Fruit fly (Drosophila melanogaster) whole organism, embryonic: Measurements from ENCODE around the gene CG7101.

Source experiments
- Abd-B ChIP-seq: fragments of 200-800 bp; sonication (Bioruptor generic); optimal IDR thresholded peaks from 2 replicates; lab custom pipeline; 2018; ENCODE audit warnings: missing biosample characterization, mild to moderate bottlenecking, missing genetic modification characterization, moderate library complexity
- Asciz ChIP-seq: fragments of 200-800 bp; sonication (Bioruptor generic); optimal IDR thresholded peaks from 2 replicates; lab custom pipeline; 2017; ENCODE audit warnings: missing biosample characterization, mild to moderate bottlenecking, missing genetic modification characterization, missing genetic modification reagents
- CG15011 ChIP-seq: fragments of 200-800 bp; sonication (Bioruptor generic); optimal IDR thresholded peaks from 3 replicates; lab custom pipeline; 2018; ENCODE audit warnings: missing biosample characterization, mild to moderate bottlenecking, missing genetic modification characterization
- CG15073 ChIP-seq: fragments of 200-800 bp; sonication (Bioruptor generic); optimal IDR thresholded peaks from 2 replicates; lab custom pipeline; 2016; ENCODE audit warnings: missing biosample characterization, missing genetic modification characterization
- CG2712 ChIP-seq: fragments of 200-800 bp; optimal IDR thresholded peaks from 3 replicates; lab custom pipeline; 2019; ENCODE audit warnings: missing biosample characterization, mild to moderate bottlenecking, missing genetic modification characterization, moderate library complexity
- CG2875 ChIP-seq: fragments of 200-800 bp; sonication (Bioruptor generic); optimal IDR thresholded peaks from 2 replicates; lab custom pipeline; 2017; ENCODE audit warnings: missing biosample characterization, mild to moderate bottlenecking, missing genetic modification characterization, missing genetic modification reagents
- CG3065 ChIP-seq: fragments of 200-800 bp; sonication (Bioruptor generic); optimal IDR thresholded peaks from 2 replicates; lab custom pipeline; 2016; ENCODE audit warnings: missing biosample characterization, missing genetic modification characterization
- CG31441 ChIP-seq: fragments of 200-800 bp; sonication (Bioruptor generic); IDR thresholded peaks from 2 replicates; pipeline ENCODE4 v1.3.6; 2022; ENCODE audit warnings: missing biosample characterization, missing genetic modification characterization
- CG32532 ChIP-seq: fragments of 200-800 bp; sonication (Bioruptor generic); IDR thresholded peaks from 2 replicates; pipeline ENCODE4 v1.3.6; 2022; ENCODE audit warnings: missing biosample characterization, missing genetic modification characterization
- CG3281 ChIP-seq: fragments of 200-800 bp; sonication (Bioruptor generic); optimal IDR thresholded peaks from 3 replicates; lab custom pipeline; 2017; ENCODE audit warnings: missing biosample characterization, mild to moderate bottlenecking, missing genetic modification characterization
- CG3726 ChIP-seq: fragments of 200-800 bp; sonication (Bioruptor generic); IDR thresholded peaks from 3 replicates; pipeline ENCODE4, ENCODE4 v1.3.6; 2022; ENCODE audit warnings: missing biosample characterization, missing genetic modification characterization
- CG4328 ChIP-seq: fragments of 200-800 bp; sonication (Bioruptor generic); optimal IDR thresholded peaks from 3 replicates; lab custom pipeline; 2017; ENCODE audit warnings: missing biosample characterization, missing genetic modification reagents, missing genetic modification characterization
- CG4820 ChIP-seq: fragments of 200-800 bp; sonication (Bioruptor generic); optimal IDR thresholded peaks from 3 replicates; lab custom pipeline; 2016; ENCODE audit warnings: missing biosample characterization, missing genetic modification characterization
- CG6175 ChIP-seq: fragments of 200-800 bp; sonication (Bioruptor generic); IDR thresholded peaks from 3 replicates; pipeline ENCODE4 v1.3.6; 2022; ENCODE audit warnings: missing biosample characterization, missing genetic modification characterization
- CG6272 ChIP-seq: fragments of 200-800 bp; sonication (Bioruptor generic); IDR thresholded peaks from 2 replicates; pipeline ENCODE4 v1.3.6; 2022; ENCODE audit warnings: missing biosample characterization, missing genetic modification characterization
- CG6854 ChIP-seq: fragments of 200-800 bp; sonication (Bioruptor generic); optimal IDR thresholded peaks from 3 replicates; lab custom pipeline; 2017; ENCODE audit warnings: missing biosample characterization, mild to moderate bottlenecking, missing genetic modification characterization
- CG7745 ChIP-seq: fragments of 200-800 bp; sonication (Bioruptor generic); optimal IDR thresholded peaks from 2 replicates; lab custom pipeline; 2018; ENCODE audit warnings: missing biosample characterization, mild to moderate bottlenecking, missing genetic modification characterization, moderate library complexity
- CG8924 ChIP-seq: fragments of 200-800 bp; optimal IDR thresholded peaks from 3 replicates; lab custom pipeline; 2019; ENCODE audit warnings: missing biosample characterization, mild to moderate bottlenecking, missing genetic modification characterization, moderate library complexity
- CG9437 ChIP-seq: fragments of 200-800 bp; sonication (Bioruptor generic); optimal IDR thresholded peaks from 2 replicates; lab custom pipeline; 2018; ENCODE audit warnings: missing biosample characterization, mild to moderate bottlenecking, missing genetic modification characterization
- CG9727 ChIP-seq: fragments of 200-800 bp; sonication (Bioruptor generic); optimal IDR thresholded peaks from 3 replicates; lab custom pipeline; 2017; ENCODE audit warnings: missing biosample characterization, mild to moderate bottlenecking, missing genetic modification characterization
- Chrac-16 ChIP-seq: fragments of 200-800 bp; sonication (Bioruptor generic); optimal IDR thresholded peaks from 3 replicates; lab custom pipeline; 2016; ENCODE audit warnings: missing biosample characterization, missing genetic modification characterization
- D19A ChIP-seq: fragments of 200-800 bp; optimal IDR thresholded peaks from 3 replicates; lab custom pipeline; 2019; ENCODE audit warnings: missing biosample characterization, mild to moderate bottlenecking, missing genetic modification characterization, moderate library complexity
- Dip3 ChIP-seq: fragments of 200-800 bp; sonication (Bioruptor generic); optimal IDR thresholded peaks from 3 replicates; lab custom pipeline; 2016; ENCODE audit warnings: missing biosample characterization, missing genetic modification characterization
- HmgZ ChIP-seq: fragments of 200-800 bp; sonication (Bioruptor generic); optimal IDR thresholded peaks from 2 replicates; lab custom pipeline; 2018; ENCODE audit warnings: missing biosample characterization, mild to moderate bottlenecking, missing genetic modification characterization
- Lpt ChIP-seq: fragments of >200 bp; optimal IDR thresholded peaks from 2 replicates; lab custom pipeline; 2018; ENCODE audit warnings: missing biosample characterization, missing genetic modification characterization
- Med ChIP-seq: fragments of 200-800 bp; sonication (Bioruptor generic); peaks from one replicate; lab custom pipeline; 2016; ENCODE audit warnings: missing biosample characterization, missing genetic modification characterization, mild to moderate bottlenecking, inconsistent platforms, moderate library complexity
- Nf-YA ChIP-seq: fragments of 200-800 bp; sonication (Bioruptor generic); IDR thresholded peaks from 2 replicates; pipeline ENCODE4 v1.3.6; 2022; ENCODE audit warnings: missing biosample characterization, missing genetic modification characterization
- Oli ChIP-seq: fragments of 200-800 bp; sonication (Bioruptor generic); optimal IDR thresholded peaks from 2 replicates; lab custom pipeline; 2018; ENCODE audit warnings: missing biosample characterization, mild to moderate bottlenecking, missing genetic modification characterization, moderate library complexity
- Opbp ChIP-seq: fragments of 200-800 bp; sonication (Bioruptor generic); IDR thresholded peaks from 3 replicates; pipeline ENCODE4 v1.3.6; 2022; ENCODE audit warnings: missing biosample characterization, missing genetic modification characterization; ENCODE audit not compliant: partially characterized antibody
- Sox102F ChIP-seq: fragments of 200-800 bp; sonication (Bioruptor generic); optimal IDR thresholded peaks from 2 replicates; lab custom pipeline; 2018; ENCODE audit warnings: missing biosample characterization, mild to moderate bottlenecking, missing genetic modification characterization, moderate library complexity
- Sry-δ ChIP-seq: fragments of 200-800 bp; sonication (Bioruptor generic); optimal IDR thresholded peaks from 2 replicates; lab custom pipeline; 2016; ENCODE audit warnings: missing biosample characterization, missing genetic modification characterization
- Taf1 ChIP-seq: fragments of 200-800 bp; sonication (Bioruptor generic); IDR thresholded peaks from 2 replicates; pipeline ENCODE4 v1.3.6; 2022; ENCODE audit warnings: missing biosample characterization, missing genetic modification characterization
- Usf ChIP-seq: fragments of 200-800 bp; sonication (Bioruptor generic); optimal IDR thresholded peaks from 2 replicates; lab custom pipeline; 2017; ENCODE audit warnings: missing genotype, missing biosample characterization, missing genetic modification characterization
- Xbp1 ChIP-seq: fragments of 200-800 bp; sonication (Bioruptor generic); optimal IDR thresholded peaks from 3 replicates; lab custom pipeline; 2016; ENCODE audit warnings: missing biosample characterization, mild to moderate bottlenecking, missing genetic modification characterization
- YL-1 ChIP-seq: fragments of 200-800 bp; sonication (Bioruptor generic); optimal IDR thresholded peaks from 3 replicates; lab custom pipeline; 2017; ENCODE audit warnings: missing biosample characterization, mild to moderate bottlenecking, missing genetic modification characterization
- dmrt99B ChIP-seq: fragments of 200-800 bp; sonication (Bioruptor generic); optimal IDR thresholded peaks from 2 replicates; lab custom pipeline; 2018; ENCODE audit warnings: missing biosample characterization, mild to moderate bottlenecking, missing genetic modification characterization, moderate library complexity
- fd102C ChIP-seq: fragments of 200-800 bp; sonication (Bioruptor generic); optimal IDR thresholded peaks from 2 replicates; lab custom pipeline; 2018; ENCODE audit warnings: missing biosample characterization, mild to moderate bottlenecking, missing genetic modification characterization, moderate library complexity
- hb ChIP-seq: fragments of 200-800 bp; sonication (Bioruptor generic); IDR thresholded peaks from 3 replicates; pipeline ENCODE4 v1.3.6; 2022; ENCODE audit warnings: missing biosample characterization, missing genetic modification characterization; ENCODE audit not compliant: partially characterized antibody
- hth ChIP-seq: fragments of >200 bp; optimal IDR thresholded peaks from 2 replicates; lab custom pipeline; 2017; ENCODE audit warnings: inconsistent platforms
- klu ChIP-seq: fragments of 200-800 bp; sonication (Bioruptor generic); IDR thresholded peaks from 2 replicates; pipeline ENCODE4 v1.3.6; 2022; ENCODE audit warnings: missing biosample characterization, missing genetic modification characterization
- lov ChIP-seq, 2 experiments: fragments of 200-800 bp in 1 of 2; fragments of >200 bp in 1 of 2; sonication (Bioruptor generic) in 1 of 2; IDR thresholded peaks in 1 of 2; optimal IDR thresholded peaks in 1 of 2; 2 replicates in 1 of 2; 3 replicates in 1 of 2; pipeline versions ENCODE4 v1.3.6 to Lab custom; 2017 to 2022; ENCODE audit warnings: missing biosample characterization in 1 of 2, missing genetic modification characterization in 1 of 2
- pzg ChIP-seq: fragments of 200-800 bp; sonication (Bioruptor generic); optimal IDR thresholded peaks from 3 replicates; lab custom pipeline; 2018; ENCODE audit warnings: missing biosample characterization, mild to moderate bottlenecking, missing genetic modification characterization, moderate library complexity
- ranshi ChIP-seq: fragments of 200-800 bp; sonication (Bioruptor generic); IDR thresholded peaks from 2 replicates; pipeline ENCODE4 v1.3.6; 2022; ENCODE audit warnings: missing biosample characterization, missing genetic modification characterization
- sima ChIP-seq: fragments of 200-800 bp; sonication (Bioruptor generic); optimal IDR thresholded peaks from 2 replicates; lab custom pipeline; 2016; ENCODE audit warnings: missing biosample characterization, missing genetic modification characterization
- sr ChIP-seq: fragments of 200-800 bp; sonication (Bioruptor generic); IDR thresholded peaks from 3 replicates; pipeline ENCODE4 v1.3.6; 2022; ENCODE audit warnings: missing biosample characterization, missing genetic modification characterization
- tio ChIP-seq: fragments of 200-800 bp; sonication (Bioruptor generic); optimal IDR thresholded peaks from 2 replicates; lab custom pipeline; 2017; ENCODE audit warnings: missing biosample characterization, missing genetic modification characterization, inconsistent platforms
- trh ChIP-seq: fragments of 200-800 bp; sonication (Bioruptor generic); optimal IDR thresholded peaks from 2 replicates; lab custom pipeline; 2016; ENCODE audit warnings: missing biosample characterization, missing genetic modification characterization
- wor ChIP-seq: fragments of 200-800 bp; sonication (Bioruptor generic); IDR thresholded peaks from 2 replicates; pipeline ENCODE4 v1.3.6; 2022; ENCODE audit warnings: missing biosample characterization, missing genetic modification characterization

CG7101 gene

dm6 chrX:18843229-18844033 is 13.0 kb downstream of the CG7101 start, which contains the start of gene htk (continued):
- TF ChIP-seq dmrt99B (peak; percentile 46), Abd-B (GFP tag; lab: Kevin White, UChicago) (peak; percentile 46), Usf (GFP tag; lab: Kevin White, UChicago) (peak; percentile 21), fd102C (GFP tag; lab: Kevin White, UChicago) (peak; percentile 50), Med (peak; percentile 97), CG32532 (GFP tag; lab: Robert Waterston, UW) (peak; percentile 87), hth (lab: Kevin White, UChicago) (no peak), Sox102F (GFP tag; lab: Kevin White, UChicago) (peak; percentile 65), Lpt (no peak), Xbp1 (GFP tag; lab: Kevin White, UChicago) (peak; percentile 82), sima (GFP tag; lab: Kevin White, UChicago) (no peak), CG7745 (no peak), CG31441 (peak; percentile 40; the same call in 1 of the 2 replicates), CG4328 (peak; percentile 20), D19A (tag; lab: Kevin White, UChicago) (peak; percentile 46), ranshi (GFP tag; lab: Robert Waterston, UW) (peak; percentile 56), Taf1 (peak; percentile 32; the same call in 1 of the 2 replicates), trh (GFP tag; lab: Kevin White, UChicago) (peak; percentile 60), pzg (GFP tag; lab: Kevin White, UChicago) (peak; percentile 94), CG15011 (no peak), YL-1 (GFP tag; lab: Kevin White, UChicago) (peak; percentile 74), CG6854 (no peak), Asciz (GFP tag; lab: Kevin White, UChicago) (peak; percentile 43), Opbp (GFP tag; lab: Robert Waterston, UW) (peak; percentile 95), Sry-δ (GFP tag; lab: Kevin White, UChicago) (peak; percentile 99), Oli (tag; lab: Kevin White, UChicago) (peak; percentile 9), CG9437 (GFP tag; lab: Kevin White, UChicago) (peak; percentile 24), CG4820 (GFP tag; lab: Kevin White, UChicago) (peak; percentile 62), klu (GFP tag; lab: Robert Waterston, UW) (no peak; the same call in 1 of the 2 replicates), Nf-YA (GFP tag; lab: Robert Waterston, UW) (no peak), CG2875 (GFP tag; lab: Kevin White, UChicago) (peak; percentile 49), sr (GFP tag; lab: Robert Waterston, UW) (0 out of 3 replicates have a peak, but pooled peaks have one; percentile 2), CG2712 (tag; lab: Kevin White, UChicago) (peak; percentile 62), CG6175 (GFP tag; lab: Robert Waterston, UW) (0 out of 3 replicates have a peak, but pooled peaks have one; percentile 15), hb (GFP tag; lab: Robert Waterston, UW) (peak; percentile 78), lov (optimal IDR thresholded peaks at IDR 0.05; lab: Kevin White, UChicago) (no peak), lov (GFP tag; IDR thresholded peaks at IDR 0.05; lab: Robert Waterston, UW) (no peak), Chrac-16 (GFP tag; lab: Kevin White, UChicago) (peak; percentile 82), CG3281 (GFP tag; lab: Kevin White, UChicago) (peak; percentile 0), CG8924 (tag; lab: Kevin White, UChicago) (peak; percentile 11), CG9727 (GFP tag; lab: Kevin White, UChicago) (peak; percentile 44), Dip3 (peak; percentile 15), CG3065 (GFP tag; lab: Kevin White, UChicago) (peak; percentile 60), HmgZ (peak; percentile 73), CG15073 (GFP tag; lab: Kevin White, UChicago) (no peak), tio (GFP tag; lab: Kevin White, UChicago) (no peak), CG6272 (GFP tag; lab: Robert Waterston, UW) (peak; percentile 50; the same call in 1 of the 2 replicates), CG3726 (GFP tag; lab: Robert Waterston, UW) (no peak), wor (no peak)
